Fruit fly (Drosophila melanogaster): ENCODE measurements around the gene CG4594.

CG4594 gene

dm6 chr2L:9948520-9948858, 28.5 kb downstream of the CG4594 start:
- TF ChIP-seq eg (GFP tag; IDR thresholded peaks at IDR 0.05) (no peak), CG6808 (GFP tag; optimal IDR thresholded peaks at IDR 0.05) (peak; percentile 0), svp (GFP tag) (peak; percentile 89), CG15336 (GFP tag; IDR thresholded peaks at IDR 0.05) (no peak), CG32006 (GFP tag; optimal IDR thresholded peaks at IDR 0.05) (no peak)

- no peak for TF ChIP-seq Hr39 (GFP tag; optimal IDR thresholded peaks at IDR 0.05)
- TF ChIP-seq Smox (GFP tag; optimal IDR thresholded peaks at IDR 0.05) = no peak
- TF ChIP-seq ss (GFP tag; optimal IDR thresholded peaks at IDR 0.05) = peak; percentile 46 to 49
- no peak for TF ChIP-seq fd59A (GFP tag; optimal IDR thresholded peaks at IDR 0.05)
- TF ChIP-seq cyc (GFP tag; optimal IDR thresholded peaks at IDR 0.05) = no peak
- peak; percentile 31; the same call in 1 of the 3 replicates for TF ChIP-seq eg (GFP tag; IDR thresholded peaks at IDR 0.05)
- peak; percentile 29 for TF ChIP-seq net (GFP tag; optimal IDR thresholded peaks at IDR 0.05)
- TF ChIP-seq Sox14 (GFP tag; optimal IDR thresholded peaks at IDR 0.05) = peak; percentile 3
- TF ChIP-seq CG4318 (GFP tag; optimal IDR thresholded peaks at IDR 0.05) = no peak
- peak; percentile 60 for TF ChIP-seq svp (GFP tag)
- TF ChIP-seq CG6276 (GFP tag; optimal IDR thresholded peaks at IDR 0.05) = peak; percentile 75
- TF ChIP-seq Sox102F (GFP tag; optimal IDR thresholded peaks at IDR 0.05) = no peak
- TF ChIP-seq esn (GFP tag; optimal IDR thresholded peaks at IDR 0.05) = no peak
- TF ChIP-seq CG1621 (tag; optimal IDR thresholded peaks at IDR 0.05) = no peak
- TF ChIP-seq CG9139 (GFP tag; optimal IDR thresholded peaks at IDR 0.05) = peak; percentile 36
- TF ChIP-seq Eip78C (GFP tag) = peak; percentile 34
- peak; percentile 79 for TF ChIP-seq vri (GFP tag; optimal IDR thresholded peaks at IDR 0.05)
- TF ChIP-seq Eip93F (GFP tag; optimal IDR thresholded peaks at IDR 0.05) = no peak
- peak; percentile 60 for TF ChIP-seq CG16779 (tag; optimal IDR thresholded peaks at IDR 0.05)
- TF ChIP-seq CG8319 (GFP tag; optimal IDR thresholded peaks at IDR 0.05) = no peak
- peak; percentile 39; the same call in 1 of the 3 replicates for TF ChIP-seq CG8119 (GFP tag; IDR thresholded peaks at IDR 0.05)
- TF ChIP-seq CG11294 (GFP tag; IDR thresholded peaks at IDR 0.05) = no peak
- TF ChIP-seq CG6808 (GFP tag; optimal IDR thresholded peaks at IDR 0.05) = peak; percentile 16
- TF ChIP-seq CG6854 (GFP tag; optimal IDR thresholded peaks at IDR 0.05) = peak; percentile 10
- no peak for TF ChIP-seq CG10631 (GFP tag; optimal IDR thresholded peaks at IDR 0.05)
- no peak for TF ChIP-seq dac (GFP tag; optimal IDR thresholded peaks at IDR 0.05)
- peak; percentile 4 for TF ChIP-seq CG3919 (GFP tag; optimal IDR thresholded peaks at IDR 0.05)
- no peak for TF ChIP-seq Met (GFP tag; optimal IDR thresholded peaks at IDR 0.05)
- TF ChIP-seq Eip75B (GFP tag; optimal IDR thresholded peaks at IDR 0.05) = no peak
Measured at dm6 chr2L:9949178-9950062, 29.5 kb downstream of the CG4594 start.

dm6 chr2L:9954119-9954518, 34.2 kb downstream of the CG4594 start, which contains the start of the genes CG13126 and CG4709:
Gene CG13126 (minus strand): TSS chr2L:9954181.
Gene CG4709 (plus strand): TSS chr2L:9954325.
- TF ChIP-seq CG6163 (GFP tag; IDR thresholded peaks at IDR 0.05) (peak; percentile 90), CG7368 (GFP tag; optimal IDR thresholded peaks at IDR 0.05) (peak; percentile 88), fd59A (GFP tag; optimal IDR thresholded peaks at IDR 0.05) (peak; percentile 59), Gug (GFP tag; IDR thresholded peaks at IDR 0.05) (peak; percentile 92), Eip75B (GFP tag; optimal IDR thresholded peaks at IDR 0.05) (peak; percentile 78), Ets21C (GFP tag; optimal IDR thresholded peaks at IDR 0.05) (peak; percentile 64), achi (GFP tag; optimal IDR thresholded peaks at IDR 0.05) (peak; percentile 90), spab (GFP tag; optimal IDR thresholded peaks at IDR 0.05) (peak; percentile 85), CG10631 (GFP tag; optimal IDR thresholded peaks at IDR 0.05) (peak; percentile 93), CG15336 (GFP tag; IDR thresholded peaks at IDR 0.05) (peak; percentile 94), dsx (GFP tag; optimal IDR thresholded peaks at IDR 0.05; ENCODE audit: poor library complexity, severe bottlenecking) (peak; percentile 96), esn (GFP tag; optimal IDR thresholded peaks at IDR 0.05) (peak; percentile 90), Met (GFP tag; optimal IDR thresholded peaks at IDR 0.05) (peak; percentile 83), CG3919 (GFP tag; optimal IDR thresholded peaks at IDR 0.05) (peak; percentile 94), Hr4 (GFP tag; optimal IDR thresholded peaks at IDR 0.05) (peak; percentile 81), fd85E (GFP tag; optimal IDR thresholded peaks at IDR 0.05) (peak; percentile 67), CG8319 (GFP tag; optimal IDR thresholded peaks at IDR 0.05) (peak; percentile 86), Smox (GFP tag; optimal IDR thresholded peaks at IDR 0.05) (peak; percentile 86), CG6276 (GFP tag; optimal IDR thresholded peaks at IDR 0.05) (peak; percentile 88), CG6792 (GFP tag; optimal IDR thresholded peaks at IDR 0.05) (peak; percentile 86), acj6 (GFP tag; optimal IDR thresholded peaks at IDR 0.05) (peak; percentile 93), CG8632 (GFP tag; optimal IDR thresholded peaks at IDR 0.05) (peak; percentile 85), CG6808 (GFP tag; optimal IDR thresholded peaks at IDR 0.05) (peak; percentile 87), pdm3 (GFP tag; optimal IDR thresholded peaks at IDR 0.05) (peak; percentile 83), CG3032 (tag; optimal IDR thresholded peaks at IDR 0.05) (peak; percentile 96), CG8119 (GFP tag; IDR thresholded peaks at IDR 0.05) (peak; percentile 94), salr (GFP tag; optimal IDR thresholded peaks at IDR 0.05) (peak; percentile 61 to 75)

Measured in whole organism, prepupa.